Fruit fly (Drosophila melanogaster): ENCODE results near the gene Jhbp7.
A peak's percentile ranks its signal among the peaks of the same experiment; 100 is the strongest.

Jhbp7 gene

DNA sequence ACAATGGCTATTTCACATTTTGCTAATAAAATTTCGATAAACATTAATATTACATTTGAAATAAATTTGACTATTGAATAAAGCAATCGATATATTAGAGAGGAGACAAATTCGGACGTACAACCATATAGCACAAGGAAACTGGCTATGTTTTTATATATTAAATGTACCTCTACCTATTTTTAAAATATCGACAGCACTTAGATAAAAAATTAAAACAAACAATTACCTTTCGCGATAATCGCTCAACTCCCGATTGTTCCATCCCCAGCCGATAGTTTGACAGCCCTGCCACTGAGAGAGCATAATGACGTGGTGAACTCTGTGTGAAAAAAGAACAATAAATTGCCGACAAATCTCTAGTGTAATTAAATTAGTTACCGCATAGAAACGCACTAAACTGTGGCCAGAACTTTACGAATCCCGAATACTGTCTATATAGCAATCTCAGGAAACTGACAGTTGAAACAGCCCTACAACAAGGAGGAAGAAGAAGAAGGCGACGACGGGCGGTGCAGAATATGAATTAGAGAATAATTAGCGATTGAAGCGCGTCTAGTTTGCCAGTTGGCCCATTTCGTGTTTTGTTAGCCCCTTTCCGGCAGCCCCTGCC, 21.3 kb downstream of the Jhbp7 start, which contains the start of gene CG11857 (continued):
- TF ChIP-seq fd59A (GFP tag; optimal IDR thresholded peaks at IDR 0.05) (peak; percentile 91), Hr4 (GFP tag; optimal IDR thresholded peaks at IDR 0.05) (peak; percentile 97), salr (GFP tag; optimal IDR thresholded peaks at IDR 0.05) (peak in 1 of 2 experiments; percentile 93), CG8119 (GFP tag; IDR thresholded peaks at IDR 0.05) (peak; percentile 90), CG15336 (GFP tag; IDR thresholded peaks at IDR 0.05) (peak; percentile 93), Met (GFP tag; optimal IDR thresholded peaks at IDR 0.05) (peak; percentile 97), CG6276 (GFP tag; optimal IDR thresholded peaks at IDR 0.05) (no peak), achi (GFP tag; optimal IDR thresholded peaks at IDR 0.05) (peak; percentile 97), fkh (GFP tag; optimal IDR thresholded peaks at IDR 0.05) (peak; percentile 86), CG16779 (tag; optimal IDR thresholded peaks at IDR 0.05) (no peak), Blimp-1 (GFP tag; optimal IDR thresholded peaks at IDR 0.05) (peak; percentile 86), Sox14 (GFP tag; optimal IDR thresholded peaks at IDR 0.05) (peak; percentile 97), CG4318 (GFP tag; optimal IDR thresholded peaks at IDR 0.05) (no peak), Eip75B (GFP tag; optimal IDR thresholded peaks at IDR 0.05) (peak; percentile 95), Smox (GFP tag; optimal IDR thresholded peaks at IDR 0.05) (peak; percentile 97), Ets96B (tag; optimal IDR thresholded peaks at IDR 0.05) (peak; percentile 94), CG6792 (GFP tag; optimal IDR thresholded peaks at IDR 0.05) (peak; percentile 94), dsx (GFP tag; optimal IDR thresholded peaks at IDR 0.05; ENCODE audit: poor library complexity, severe bottlenecking) (peak; percentile 91), CG10669 (GFP tag; optimal IDR thresholded peaks at IDR 0.05) (peak; percentile 94), CG1621 (tag; optimal IDR thresholded peaks at IDR 0.05) (peak; percentile 93), acj6 (GFP tag; optimal IDR thresholded peaks at IDR 0.05) (peak; percentile 97), CG32006 (GFP tag; optimal IDR thresholded peaks at IDR 0.05) (peak; percentile 96), CG11294 (GFP tag; IDR thresholded peaks at IDR 0.05) (peak; percentile 97), CG6808 (GFP tag; optimal IDR thresholded peaks at IDR 0.05) (no peak), CG10631 (GFP tag; optimal IDR thresholded peaks at IDR 0.05) (peak; percentile 98), CG6854 (GFP tag; optimal IDR thresholded peaks at IDR 0.05) (peak; percentile 76), Ets21C (GFP tag; optimal IDR thresholded peaks at IDR 0.05) (peak; percentile 97), CG8632 (GFP tag; optimal IDR thresholded peaks at IDR 0.05) (peak; percentile 92), CG31627 (GFP tag; optimal IDR thresholded peaks at IDR 0.05) (peak; percentile 98), CG34406 (GFP tag; optimal IDR thresholded peaks at IDR 0.05) (peak; percentile 92), svp (GFP tag) (peak; percentile 99)

DNA sequence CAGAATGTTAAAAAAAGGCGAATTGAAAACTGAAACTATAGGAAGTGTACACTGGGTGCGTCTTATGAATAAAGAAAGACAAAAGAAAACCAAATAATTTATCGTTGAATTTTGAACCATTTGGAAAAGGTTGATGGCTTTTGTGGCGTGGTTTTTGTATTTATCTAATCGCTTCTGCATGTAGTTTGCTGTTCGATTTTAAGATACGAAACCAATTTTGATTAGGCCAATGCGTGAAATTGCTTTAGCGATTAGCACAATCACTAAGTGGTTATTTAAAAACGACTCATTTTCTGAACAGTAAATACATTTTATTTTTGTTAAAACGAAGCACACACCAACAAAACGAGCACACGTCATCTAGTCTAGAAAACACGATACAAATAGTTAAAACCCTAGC, 23.3 kb downstream of the Jhbp7 start:
- TF ChIP-seq Ets96B (tag; optimal IDR thresholded peaks at IDR 0.05) (no peak), OdsH (GFP tag; optimal IDR thresholded peaks at IDR 0.05) (no peak), Sox15 (GFP tag; optimal IDR thresholded peaks at IDR 0.05) (no peak), CG10631 (GFP tag; optimal IDR thresholded peaks at IDR 0.05) (no peak), dsx (GFP tag; optimal IDR thresholded peaks at IDR 0.05; ENCODE audit: poor library complexity, severe bottlenecking) (no peak), salr (GFP tag; optimal IDR thresholded peaks at IDR 0.05) (no peak), dac (GFP tag; optimal IDR thresholded peaks at IDR 0.05) (no peak), Eip75B (GFP tag; optimal IDR thresholded peaks at IDR 0.05) (no peak), Ets21C (GFP tag; optimal IDR thresholded peaks at IDR 0.05) (no peak), esn (GFP tag; optimal IDR thresholded peaks at IDR 0.05) (no peak), Met (GFP tag; optimal IDR thresholded peaks at IDR 0.05) (no peak), vri (GFP tag; optimal IDR thresholded peaks at IDR 0.05) (no peak), CG8319 (GFP tag; optimal IDR thresholded peaks at IDR 0.05) (no peak), acj6 (GFP tag; optimal IDR thresholded peaks at IDR 0.05) (no peak), CG15336 (GFP tag; IDR thresholded peaks at IDR 0.05) (no peak), CG6854 (GFP tag; optimal IDR thresholded peaks at IDR 0.05) (no peak), CG4318 (GFP tag; optimal IDR thresholded peaks at IDR 0.05) (no peak), CG32006 (GFP tag; optimal IDR thresholded peaks at IDR 0.05) (no peak), CG8119 (GFP tag; IDR thresholded peaks at IDR 0.05) (no peak)
